Worm (Caenorhabditis elegans) whole organism, L2 larva: Measurements from ENCODE around the gene Y17D7B.2.

Source experiments
- F13H6.1 ChIP-seq: sonication (generic microtip); optimal IDR thresholded peaks from 2 replicates; lab custom pipeline; 2016; ENCODE audit warnings: missing genetic modification characterization, missing compliant biosample characterization
- alr-1 ChIP-seq: fragments of 150-350 bp; optimal IDR thresholded peaks from 2 replicates; lab custom pipeline; 2014; ENCODE audit warnings: missing biosample characterization, missing genetic modification characterization
- blmp-1 ChIP-seq: sonication (generic microtip); optimal IDR thresholded peaks from 2 replicates; lab custom pipeline; 2017; ENCODE audit warnings: missing genetic modification characterization, mild to moderate bottlenecking, missing compliant biosample characterization, antibody characterized with exemption, moderate library complexity; ENCODE audit not compliant: insufficient read depth
- crh-2 ChIP-seq: sonication (generic microtip); optimal IDR thresholded peaks from 2 replicates; lab custom pipeline; 2017; ENCODE audit warnings: missing biosample characterization, missing genetic modification characterization
- fos-1 ChIP-seq: fragments of 150-350 bp; optimal IDR thresholded peaks from 2 replicates; lab custom pipeline; 2014; ENCODE audit warnings: missing biosample characterization, missing genetic modification characterization
- gmeb-1 ChIP-seq: fragments of 150-350 bp; optimal IDR thresholded peaks from 2 replicates; lab custom pipeline; 2014; ENCODE audit warnings: missing biosample characterization, missing genetic modification characterization
- nhr-10 ChIP-seq: sonication (generic microtip); optimal IDR thresholded peaks from 2 replicates; lab custom pipeline; 2017; ENCODE audit warnings: missing biosample characterization, missing genetic modification characterization
- nhr-129 ChIP-seq: fragments of 150-350 bp; optimal IDR thresholded peaks from 2 replicates; lab custom pipeline; 2014; ENCODE audit warnings: missing biosample characterization, missing genetic modification characterization
- nhr-25 ChIP-seq: fragments of 150-350 bp; sonication (generic microtip); optimal IDR thresholded peaks from 3 replicates; lab custom pipeline; 2014; ENCODE audit warnings: missing biosample characterization, missing genetic modification characterization
- sma-3 ChIP-seq: sonication (generic microtip); optimal IDR thresholded peaks from 2 replicates; lab custom pipeline; 2016; ENCODE audit warnings: missing genetic modification reagents, missing genetic modification characterization, missing compliant biosample characterization

Y17D7B.2 gene

ce11 chrV:18838799-18839354 lies 51.3 kb downstream of the Y17D7B.2 start, which contains the start of gene nhr-65:
nhr-65 (plus strand) TSS chrV:18839304.
- TF ChIP-seq nhr-10 (tag; lab: Kevin White, UChicago) (no peak), gmeb-1 (tag; lab: Kevin White, UChicago) (peak; percentile 14), sma-3 (GFP tag; lab: Kevin White, UChicago) (peak; percentile 11), blmp-1 (no peak), fos-1 (tag; lab: Kevin White, UChicago) (peak; percentile 52), nhr-25 (no peak), crh-2 (tag; lab: Kevin White, UChicago) (no peak), nhr-129 (tag; lab: Kevin White, UChicago) (peak; percentile 1), alr-1 (no peak), F13H6.1 (tag; lab: Kevin White, UChicago) (peak; percentile 46)
